Worm (Caenorhabditis elegans): Measurements from ENCODE around the gene gpa-1.

The gpa-1 gene

ce11 chrV:11176693-11177304 is 678 bp downstream of the gpa-1 start (continued):
- TF ChIP-seq snpc-4 (GFP tag; optimal IDR thresholded peaks at IDR 0.05) (peak; percentile 96), snpc-4 (tag; optimal IDR thresholded peaks at IDR 0.05) (peak; percentile 97 to 99 (median 98)), madf-3 (GFP tag; IDR thresholded peaks at IDR 0.05) (0 out of 2 replicates have a peak, but pooled peaks have one; percentile 40), B0261.1 (tag; optimal IDR thresholded peaks at IDR 0.05) (peak; percentile 38), aptf-2 (GFP tag; conservative IDR thresholded peaks at IDR 0.05) (peak; percentile 43; the same call in 1 of the 2 replicates), ZK185.1 (tag; optimal IDR thresholded peaks at IDR 0.05; ENCODE audit: poor library complexity, severe bottlenecking) (peak; percentile 43), hmg-20 (GFP tag; IDR thresholded peaks at IDR 0.05) (peak; percentile 59), snpc-3.4 (tag; optimal IDR thresholded peaks at IDR 0.05) (peak; percentile 94), ceh-100 (GFP tag; IDR thresholded peaks at IDR 0.05) (peak; percentile 65), Y56A3A.18 (GFP tag; IDR thresholded peaks at IDR 0.05) (peak; percentile 89), hmg-1.2 (GFP tag; IDR thresholded peaks at IDR 0.05) (peak; percentile 92), snpc-1.3 (tag; optimal IDR thresholded peaks at IDR 0.05; ENCODE audit: insufficient read depth) (peak; percentile 94), egl-18 (GFP tag; IDR thresholded peaks at IDR 0.05) (0 out of 2 replicates have a peak, but pooled peaks have one; percentile 55), hsf-1 (GFP tag; IDR thresholded peaks at IDR 0.05) (peak; percentile 58), ztf-3 (GFP tag; optimal IDR thresholded peaks at IDR 0.05) (peak; percentile 7)

ce11 chrV:11175336-11175938 is 2.0 kb downstream of the gpa-1 start:
- TF ChIP-seq tlf-1 (GFP tag; optimal IDR thresholded peaks at IDR 0.05) = peak; percentile 6
- 0 out of 2 replicates have a peak, but pooled peaks have one; percentile 81 for TF ChIP-seq Y53G8AR.9 (GFP tag; conservative IDR thresholded peaks at IDR 0.05)
- peak; percentile 90 for TF ChIP-seq attf-6 (GFP tag; IDR thresholded peaks at IDR 0.05)
- TF ChIP-seq Y95B8A.8 (GFP tag; IDR thresholded peaks at IDR 0.05) = 0 out of 2 replicates have a peak, but pooled peaks have one; percentile 44
- peak; percentile 90 for TF ChIP-seq madf-6 (GFP tag; IDR thresholded peaks at IDR 0.05)
- peak; percentile 22 for TF ChIP-seq mes-4 (tag; optimal IDR thresholded peaks at IDR 0.05)
- TF ChIP-seq snpc-3.4 (tag; optimal IDR thresholded peaks at IDR 0.05) = peak; percentile 94
- TF ChIP-seq D2030.7 (GFP tag; IDR thresholded peaks at IDR 0.05) = peak; percentile 93
- TF ChIP-seq B0336.3 (GFP tag; IDR thresholded peaks at IDR 0.05) = peak; percentile 67; the same call in 1 of the 2 replicates
- peak; percentile 91 for TF ChIP-seq rcor-1 (GFP tag; IDR thresholded peaks at IDR 0.05)
- TF ChIP-seq B0261.1 (tag; optimal IDR thresholded peaks at IDR 0.05) = peak; percentile 26
- TF ChIP-seq egl-44 (GFP tag; IDR thresholded peaks at IDR 0.05) = 0 out of 2 replicates have a peak, but pooled peaks have one; percentile 38
- TF ChIP-seq Y53F4B.3 (GFP tag; IDR thresholded peaks at IDR 0.05) = 0 out of 2 replicates have a peak, but pooled peaks have one; percentile 21
- peak; percentile 67 for TF ChIP-seq hrde-1 (tag; optimal IDR thresholded peaks at IDR 0.05; ENCODE audit: borderline replicate concordance)
- peak; percentile 16 for TF ChIP-seq ztf-18 (tag; optimal IDR thresholded peaks at IDR 0.05)
- TF ChIP-seq lsl-1 (GFP tag; optimal IDR thresholded peaks at IDR 0.05) = peak; percentile 64
- TF ChIP-seq snpc-1.3 (tag; optimal IDR thresholded peaks at IDR 0.05; ENCODE audit: insufficient read depth) = peak; percentile 87
- 0 out of 2 replicates have a peak, but pooled peaks have one; percentile 53 for TF ChIP-seq nfya-2 (GFP tag; IDR thresholded peaks at IDR 0.05)
- TF ChIP-seq pbrm-1 (GFP tag; IDR thresholded peaks at IDR 0.05) = peak; percentile 96
- TF ChIP-seq F49E8.2 (tag; optimal IDR thresholded peaks at IDR 0.05; ENCODE audit: insufficient read depth) = peak; percentile 73
- TF ChIP-seq F39B2.1 (GFP tag; IDR thresholded peaks at IDR 0.05) = peak; percentile 86; the same call in 1 of the 2 replicates
- TF ChIP-seq ekl-4 (GFP tag; IDR thresholded peaks at IDR 0.05) = peak; percentile 85; the same call in 1 of the 2 replicates
- TF ChIP-seq madf-8 (GFP tag; conservative IDR thresholded peaks at IDR 0.05) = peak; percentile 54; the same call in 1 of the 2 replicates
- peak; percentile 0 for TF ChIP-seq unc-130 (GFP tag; optimal IDR thresholded peaks at IDR 0.05)
- 0 out of 2 replicates have a peak, but pooled peaks have one; percentile 15 for TF ChIP-seq egrh-3 (GFP tag; IDR thresholded peaks at IDR 0.05)
- TF ChIP-seq repo-1 (tag; optimal IDR thresholded peaks at IDR 0.05) = peak; percentile 8
- TF ChIP-seq dox-1 (GFP tag; IDR thresholded peaks at IDR 0.05) = peak; percentile 92
- peak; percentile 81 for TF ChIP-seq him-1 (tag; optimal IDR thresholded peaks at IDR 0.05)
- TF ChIP-seq snpc-4 (GFP tag; optimal IDR thresholded peaks at IDR 0.05) = peak; percentile 95
- peak; percentile 94 to 99 (median 98) for TF ChIP-seq snpc-4 (tag; optimal IDR thresholded peaks at IDR 0.05)
- TF ChIP-seq lin-54 (GFP tag; optimal IDR thresholded peaks at IDR 0.05) = peak; percentile 56
- 0 out of 2 replicates have a peak, but pooled peaks have one; percentile 46 for TF ChIP-seq hsf-1 (GFP tag; IDR thresholded peaks at IDR 0.05)
- peak; percentile 43 for TF ChIP-seq F33H1.4 (GFP tag; IDR thresholded peaks at IDR 0.05)
